Worm (Caenorhabditis elegans) whole organism, midembryonic: ENCODE data around the gene ceh-18.

Experiments
- cog-1 ChIP-seq: sonication (generic microtip); optimal IDR thresholded peaks from 2 replicates; lab custom pipeline; 2016; ENCODE audit warnings: missing genetic modification characterization, missing compliant biosample characterization
- klf-2 ChIP-seq: fragments of 200-800 bp; sonication (Bioruptor generic); conservative IDR thresholded peaks from 2 replicates; pipeline ENCODE4 v1.3.6; 2022; ENCODE audit warnings: missing genetic modification reagents, missing genetic modification characterization, missing compliant biosample characterization

- no peak for TF ChIP-seq klf-2
- TF ChIP-seq cog-1, result no peak
Measured at ce11 chrX:3822061-3822460, 35.5 kb downstream of the ceh-18 start.
